Worm (Caenorhabditis elegans): ENCODE measurements around the gene Y46G5A.39.

ce11 chrII:12739306-12739705 lies 14.3 kb downstream of the Y46G5A.39 start:
- TF ChIP-seq flt-1 (GFP tag; IDR thresholded peaks at IDR 0.05) (no peak), hmg-4 (GFP tag; optimal IDR thresholded peaks at IDR 0.05) (no peak), tra-4 (tag; optimal IDR thresholded peaks at IDR 0.05) (no peak), ceh-13 (GFP tag; optimal IDR thresholded peaks at IDR 0.05) (no peak), sea-1 (GFP tag; conservative IDR thresholded peaks at IDR 0.05) (no peak), tbx-37 (GFP tag; conservative IDR thresholded peaks at IDR 0.05) (no peak), ama-1 (optimal IDR thresholded peaks at IDR 0.05) (no peak), ceh-36 (tag; optimal IDR thresholded peaks at IDR 0.05) (no peak), scrt-1 (GFP tag; IDR thresholded peaks at IDR 0.05) (no peak), hnd-1 (tag; optimal IDR thresholded peaks at IDR 0.05) (no peak), F13C5.2 (tag; optimal IDR thresholded peaks at IDR 0.05) (no peak), aly-1 (tag; optimal IDR thresholded peaks at IDR 0.05) (no peak), pes-1 (GFP tag; IDR thresholded peaks at IDR 0.05) (no peak)
